Worm (Caenorhabditis elegans) whole organism, late embryonic: Measurements from ENCODE around the gene VY10G11R.1.

Source experiments
- T23F11.4 ChIP-seq: fragments of 200-800 bp; sonication (Bioruptor generic); optimal IDR thresholded peaks from 2 replicates; lab custom pipeline; 2018; ENCODE audit warnings: mild to moderate bottlenecking, missing genetic modification characterization, missing compliant biosample characterization
- ama-1 ChIP-seq: fragments of 150-350 bp; optimal IDR thresholded peaks from 2 replicates; lab custom pipeline; 2014
- fax-1 ChIP-seq: sonication (generic microtip); optimal IDR thresholded peaks from 2 replicates; lab custom pipeline; 2016; ENCODE audit warnings: missing genotype, missing genetic modification characterization, missing compliant biosample characterization
- lim-6 ChIP-seq: sonication (generic microtip); optimal IDR thresholded peaks from 2 replicates; lab custom pipeline; 2016; ENCODE audit warnings: missing genetic modification characterization, missing compliant biosample characterization
- nfya-1 ChIP-seq: sonication (generic microtip); optimal IDR thresholded peaks from 2 replicates; lab custom pipeline; 2017; ENCODE audit warnings: missing genetic modification characterization, mild to moderate bottlenecking, missing compliant biosample characterization, antibody characterized with exemption, moderate library complexity

- TF ChIP-seq T23F11.4, result no peak
- no peak for TF ChIP-seq fax-1
- TF ChIP-seq ama-1 (lab: Kevin White, UChicago), result no peak
- no peak for TF ChIP-seq nfya-1 (tag; lab: Kevin White, UChicago)
- no peak for TF ChIP-seq lim-6 (tag; lab: Kevin White, UChicago)
Observed at ce11 chrIV:16431929-16432328, 38.9 kb downstream of the VY10G11R.1 start, which contains the start of gene dlc-3.
